Fruit fly (Drosophila melanogaster) whole organism, embryonic: ENCODE measurements around the gene CG5334.

Experiments used
- CG10431 ChIP-seq: fragments of 200-800 bp; sonication (Bioruptor generic); optimal IDR thresholded peaks from 3 replicates; lab custom pipeline; 2018; ENCODE audit warnings: missing biosample characterization, mild to moderate bottlenecking, missing genetic modification characterization
- CG11093 ChIP-seq: fragments of 200-800 bp; sonication (Bioruptor generic); IDR thresholded peaks from 3 replicates; pipeline ENCODE4 v1.3.6; 2022; ENCODE audit warnings: missing biosample characterization, missing genetic modification characterization
- CG12236 ChIP-seq: fragments of 200-800 bp; sonication (Bioruptor generic); optimal IDR thresholded peaks from 2 replicates; lab custom pipeline; 2016; ENCODE audit warnings: missing biosample characterization, missing genetic modification characterization
- CG1233 ChIP-seq: fragments of 200-800 bp; sonication (Bioruptor generic); optimal IDR thresholded peaks from 4 replicates; lab custom pipeline; 2018; ENCODE audit warnings: missing biosample characterization, mild to moderate bottlenecking, missing genetic modification characterization
- CG12942 ChIP-seq: fragments of 200-800 bp; sonication (Bioruptor generic); optimal IDR thresholded peaks from 3 replicates; lab custom pipeline; 2016; ENCODE audit warnings: missing biosample characterization, missing genetic modification characterization
- CG13775 ChIP-seq: fragments of 200-800 bp; sonication (Bioruptor generic); optimal IDR thresholded peaks from 3 replicates; lab custom pipeline; 2017; ENCODE audit warnings: missing biosample characterization, mild to moderate bottlenecking, missing genetic modification characterization
- CG17186 ChIP-seq: fragments of 200-800 bp; sonication (Bioruptor generic); optimal IDR thresholded peaks from 3 replicates; lab custom pipeline; 2017; ENCODE audit warnings: missing biosample characterization, missing genetic modification reagents, missing genetic modification characterization
- CG17359 ChIP-seq: fragments of 200-800 bp; sonication (Bioruptor generic); optimal IDR thresholded peaks from 3 replicates; lab custom pipeline; 2018; ENCODE audit warnings: missing biosample characterization, mild to moderate bottlenecking, missing genetic modification characterization, moderate library complexity
- CG18764 ChIP-seq: fragments of 200-800 bp; sonication (Bioruptor generic); optimal IDR thresholded peaks from 3 replicates; lab custom pipeline; 2016; ENCODE audit warnings: missing biosample characterization, missing genetic modification characterization
- CG30431 ChIP-seq: fragments of 200-800 bp; sonication (Bioruptor generic); optimal IDR thresholded peaks from 2 replicates; lab custom pipeline; 2017; ENCODE audit warnings: missing biosample characterization, missing genetic modification characterization
- CG32532 ChIP-seq: fragments of 200-800 bp; sonication (Bioruptor generic); IDR thresholded peaks from 2 replicates; pipeline ENCODE4 v1.3.6; 2022; ENCODE audit warnings: missing biosample characterization, missing genetic modification characterization
- CG3726 ChIP-seq: fragments of 200-800 bp; sonication (Bioruptor generic); IDR thresholded peaks from 3 replicates; pipeline ENCODE4, ENCODE4 v1.3.6; 2022; ENCODE audit warnings: missing biosample characterization, missing genetic modification characterization
- CG4282 ChIP-seq: fragments of 200-800 bp; sonication (Bioruptor generic); optimal IDR thresholded peaks from 2 replicates; lab custom pipeline; 2016; ENCODE audit warnings: missing biosample characterization, missing genetic modification characterization
- CG4360 ChIP-seq: fragments of 200-800 bp; sonication (Bioruptor generic); IDR thresholded peaks from 2 replicates; pipeline ENCODE4 v1.3.6; 2022; ENCODE audit warnings: missing biosample characterization, missing genetic modification characterization
- CG4424 ChIP-seq: fragments of 200-800 bp; sonication (Bioruptor generic); optimal IDR thresholded peaks from 3 replicates; lab custom pipeline; 2016; ENCODE audit warnings: missing biosample characterization, missing genetic modification characterization
- CG6683 ChIP-seq: fragments of 200-800 bp; sonication (Bioruptor generic); optimal IDR thresholded peaks from 2 replicates; lab custom pipeline; 2017; ENCODE audit warnings: missing biosample characterization, mild to moderate bottlenecking, missing genetic modification characterization, missing genetic modification reagents
- CG7928 ChIP-seq: fragments of 200-800 bp; sonication (Bioruptor generic); optimal IDR thresholded peaks from 2 replicates; lab custom pipeline; 2017; ENCODE audit warnings: missing biosample characterization, mild to moderate bottlenecking, missing genetic modification characterization
- CG9437 ChIP-seq: fragments of 200-800 bp; sonication (Bioruptor generic); optimal IDR thresholded peaks from 2 replicates; lab custom pipeline; 2018; ENCODE audit warnings: missing biosample characterization, mild to moderate bottlenecking, missing genetic modification characterization
- CHES-1-like ChIP-seq: fragments of 200-800 bp; sonication (Bioruptor generic); optimal IDR thresholded peaks from 2 replicates; lab custom pipeline; 2016; ENCODE audit warnings: missing biosample characterization, missing genetic modification characterization
- Chrac-16 ChIP-seq: fragments of 200-800 bp; sonication (Bioruptor generic); optimal IDR thresholded peaks from 3 replicates; lab custom pipeline; 2016; ENCODE audit warnings: missing biosample characterization, missing genetic modification characterization
- Deaf1 ChIP-seq: fragments of 200-800 bp; optimal IDR thresholded peaks from 3 replicates; lab custom pipeline; 2019; ENCODE audit warnings: missing biosample characterization, mild to moderate bottlenecking, missing genetic modification characterization, moderate library complexity
- Eip74EF ChIP-seq, 2 experiments: fragments of 200-800 bp in 1 of 2; fragments of >200 bp in 1 of 2; sonication (Bioruptor generic) in 1 of 2; optimal IDR thresholded peaks; 2 replicates each; lab custom pipeline; 2017 to 2019; ENCODE audit warnings: missing biosample characterization in 2 of 2, missing genetic modification characterization in 2 of 2, mild to moderate bottlenecking in 1 of 2, moderate library complexity in 1 of 2
- Ets65A ChIP-seq: fragments of 200-800 bp; sonication (Bioruptor generic); peaks from one replicate; lab custom pipeline; 2016; ENCODE audit warnings: missing biosample characterization, missing genetic modification characterization
- Ets97D ChIP-seq: fragments of 200-800 bp; sonication (Bioruptor generic); optimal IDR thresholded peaks from 3 replicates; lab custom pipeline; 2016; ENCODE audit warnings: missing biosample characterization, missing genetic modification characterization
- Gsc ChIP-seq: fragments of 200-800 bp; sonication (Bioruptor generic); IDR thresholded peaks from 2 replicates; pipeline ENCODE4 v1.3.6; 2022; ENCODE audit warnings: missing biosample characterization, missing genetic modification characterization
- Hey ChIP-seq: fragments of 200-800 bp; sonication (Bioruptor generic); optimal IDR thresholded peaks from 3 replicates; lab custom pipeline; 2018; ENCODE audit warnings: missing biosample characterization, mild to moderate bottlenecking, missing genetic modification characterization
- Hmx ChIP-seq: fragments of 200-800 bp; sonication (Bioruptor generic); optimal IDR thresholded peaks from 2 replicates; lab custom pipeline; 2016; ENCODE audit warnings: missing biosample characterization, missing genetic modification characterization
- Hsf ChIP-seq: fragments of 200-800 bp; sonication (Bioruptor generic); optimal IDR thresholded peaks from 3 replicates; lab custom pipeline; 2016; ENCODE audit warnings: missing biosample characterization, missing genetic modification characterization
- Med ChIP-seq: fragments of 200-800 bp; sonication (Bioruptor generic); peaks from one replicate; lab custom pipeline; 2016; ENCODE audit warnings: missing biosample characterization, missing genetic modification characterization, mild to moderate bottlenecking, inconsistent platforms, moderate library complexity
- Mes4 ChIP-seq: fragments of 200-800 bp; sonication (Bioruptor generic); optimal IDR thresholded peaks from 2 replicates; lab custom pipeline; 2016; ENCODE audit warnings: missing biosample characterization, missing genetic modification characterization
- Oaz ChIP-seq: fragments of 200-800 bp; sonication (Bioruptor generic); IDR thresholded peaks from 2 replicates; pipeline ENCODE4 v1.3.6; 2022; ENCODE audit warnings: missing biosample characterization, missing genetic modification characterization
- Poxn ChIP-seq: fragments of 200-800 bp; sonication (Bioruptor generic); IDR thresholded peaks from 2 replicates; pipeline ENCODE4 v1.3.6; 2022; ENCODE audit warnings: missing biosample characterization, missing genetic modification characterization
- Ravus ChIP-seq: fragments of 200-800 bp; sonication (Bioruptor generic); IDR thresholded peaks from 2 replicates; pipeline ENCODE4 v1.3.6; 2022; ENCODE audit warnings: missing biosample characterization, missing genetic modification characterization
- Vsx1 ChIP-seq: fragments of 200-800 bp; sonication (Bioruptor generic); optimal IDR thresholded peaks from 2 replicates; lab custom pipeline; 2017; ENCODE audit warnings: missing biosample characterization, mild to moderate bottlenecking, missing genetic modification characterization, missing genetic modification reagents
- ap ChIP-seq: fragments of 200-800 bp; sonication (Bioruptor generic); IDR thresholded peaks from 2 replicates; pipeline ENCODE4 v1.3.6; 2022; ENCODE audit warnings: missing biosample characterization, missing genetic modification characterization
- az2 ChIP-seq: fragments of 200-800 bp; sonication (Bioruptor generic); optimal IDR thresholded peaks from 3 replicates; lab custom pipeline; 2016; ENCODE audit warnings: missing biosample characterization, missing genetic modification characterization
- cas ChIP-seq: fragments of 200-800 bp; sonication (Bioruptor generic); IDR thresholded peaks from 2 replicates; pipeline ENCODE4 v1.3.6; 2022; ENCODE audit warnings: missing biosample characterization, missing genetic modification characterization
- en ChIP-seq: fragments of 200-800 bp; sonication (Bioruptor generic); optimal IDR thresholded peaks from 2 replicates; lab custom pipeline; 2016; ENCODE audit warnings: missing biosample characterization, missing genetic modification characterization
- gro ChIP-seq: fragments of 200-800 bp; sonication (Bioruptor generic); optimal IDR thresholded peaks from 2 replicates; lab custom pipeline; 2016; ENCODE audit warnings: missing biosample characterization, missing genetic modification characterization
- jumu ChIP-seq: fragments of 200-800 bp; sonication (Bioruptor generic); optimal IDR thresholded peaks from 3 replicates; lab custom pipeline; 2016; ENCODE audit warnings: missing biosample characterization, missing genetic modification characterization
- lmd ChIP-seq: fragments of 200-800 bp; sonication (Bioruptor generic); IDR thresholded peaks from 2 replicates; pipeline ENCODE4 v1.3.6; 2022; ENCODE audit warnings: missing biosample characterization, missing genetic modification characterization
- lola ChIP-seq, 3 experiments: fragments of >200 bp in 2 of 3; fragments of 200-800 bp in 1 of 3; sonication (Bioruptor generic) in 1 of 3; optimal IDR thresholded peaks; 2 replicates each; lab custom pipeline; 2017 to 2019; ENCODE audit warnings: missing biosample characterization in 3 of 3, missing genetic modification characterization in 3 of 3, mild to moderate bottlenecking in 1 of 3, moderate library complexity in 1 of 3
- onecut ChIP-seq: fragments of 200-800 bp; sonication (Bioruptor generic); IDR thresholded peaks from 2 replicates; pipeline ENCODE4 v1.3.6; 2022; ENCODE audit warnings: missing biosample characterization, missing genetic modification characterization
- psq ChIP-seq: fragments of 200-800 bp; sonication (Bioruptor generic); optimal IDR thresholded peaks from 2 replicates; lab custom pipeline; 2017; ENCODE audit warnings: missing biosample characterization, missing genetic modification characterization
- ro ChIP-seq: fragments of 200-800 bp; sonication (Bioruptor generic); IDR thresholded peaks from 2 replicates; pipeline ENCODE4 v1.3.6; 2022; ENCODE audit warnings: missing biosample characterization, missing genetic modification characterization
- schlank ChIP-seq: fragments of 200-800 bp; sonication (Bioruptor generic); optimal IDR thresholded peaks from 2 replicates; lab custom pipeline; 2018; ENCODE audit warnings: missing biosample characterization, mild to moderate bottlenecking, missing genetic modification characterization
- tap ChIP-seq: fragments of 200-800 bp; optimal IDR thresholded peaks from 3 replicates; lab custom pipeline; 2019; ENCODE audit warnings: missing biosample characterization, mild to moderate bottlenecking, missing genetic modification characterization, moderate library complexity
- toy ChIP-seq: fragments of 200-800 bp; sonication (Bioruptor generic); IDR thresholded peaks from 2 replicates; pipeline ENCODE4 v1.3.6; 2022; ENCODE audit warnings: missing biosample characterization, missing genetic modification characterization
- usp ChIP-seq: fragments of >200 bp; optimal IDR thresholded peaks from 2 replicates; lab custom pipeline; 2017; ENCODE audit warnings: missing biosample characterization, missing genetic modification characterization
- vnd ChIP-seq: fragments of 200-800 bp; sonication (Bioruptor generic); IDR thresholded peaks from 3 replicates; pipeline ENCODE4 v1.3.6; 2022; ENCODE audit warnings: missing biosample characterization, missing genetic modification characterization; ENCODE audit not compliant: partially characterized antibody
- zf30C ChIP-seq: fragments of 200-800 bp; sonication (Bioruptor generic); optimal IDR thresholded peaks from 3 replicates; lab custom pipeline; 2018; ENCODE audit warnings: missing biosample characterization, mild to moderate bottlenecking, missing genetic modification characterization
- zfh1 ChIP-seq: fragments of 200-800 bp; sonication (Bioruptor generic); IDR thresholded peaks from 3 replicates; pipeline ENCODE4 v1.3.6; 2022; ENCODE audit warnings: missing biosample characterization, missing genetic modification characterization

Gene CG5334

DNA sequence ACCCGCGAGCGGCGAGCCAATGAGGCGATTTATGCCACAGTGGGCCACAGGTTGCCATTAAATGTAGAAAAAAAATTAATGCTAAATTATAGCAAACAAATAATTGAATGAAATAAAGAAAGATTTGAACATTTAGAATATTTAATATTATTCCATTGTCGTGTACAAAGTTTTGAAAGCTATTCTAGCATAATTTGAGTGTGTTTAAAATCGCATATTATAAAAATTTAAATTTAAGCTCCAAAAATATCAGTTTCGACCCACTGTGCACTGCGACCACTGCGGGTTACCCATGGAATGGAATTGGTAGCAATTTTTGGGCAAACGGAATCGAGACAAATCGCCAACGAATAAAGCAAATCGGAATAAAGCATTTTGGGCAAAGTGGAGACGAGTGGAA, 31.3 kb upstream of the CG5334 start (continued):
- peak; percentile 12 for TF ChIP-seq CG1233 (GFP tag; lab: Kevin White, UChicago)
- peak; percentile 11 for TF ChIP-seq Deaf1
- no peak for TF ChIP-seq schlank (tag; lab: Kevin White, UChicago)
- TF ChIP-seq CG3726 (GFP tag; lab: Robert Waterston, UW) = no peak
- peak; percentile 26 for TF ChIP-seq az2 (GFP tag; lab: Kevin White, UChicago)
- peak in 1 of 3 experiments; percentile 63 for TF ChIP-seq lola (GFP tag; optimal IDR thresholded peaks at IDR 0.05; lab: Kevin White, UChicago)
- peak; percentile 41; the same call in 1 of the 2 replicates for TF ChIP-seq CG32532
- peak; percentile 22 for TF ChIP-seq Hsf (GFP tag; lab: Kevin White, UChicago)
- peak; percentile 36 for TF ChIP-seq CG13775
- peak; percentile 66 for TF ChIP-seq lmd
- no peak for TF ChIP-seq Vsx1
- TF ChIP-seq Hmx (GFP tag; lab: Kevin White, UChicago) = no peak
- TF ChIP-seq Med (GFP tag; lab: Kevin White, UChicago) = peak; percentile 70
- no peak for TF ChIP-seq Mes4 (GFP tag; lab: Kevin White, UChicago)
- TF ChIP-seq CG17186 = no peak
- TF ChIP-seq Chrac-16 (GFP tag; lab: Kevin White, UChicago) = peak; percentile 34
- TF ChIP-seq Ets65A (GFP tag; lab: Kevin White, UChicago) = no peak
- TF ChIP-seq CG7928 (GFP tag; lab: Kevin White, UChicago) = no peak
- TF ChIP-seq psq (GFP tag; lab: Kevin White, UChicago) = no peak
- TF ChIP-seq CG10431 (GFP tag; lab: Kevin White, UChicago) = no peak
- TF ChIP-seq CG4282 (GFP tag; lab: Kevin White, UChicago) = no peak
- no peak for TF ChIP-seq zf30C (GFP tag; lab: Kevin White, UChicago)
- TF ChIP-seq ap (GFP tag; lab: Robert Waterston, UW) = 0 out of 2 replicates have a peak, but pooled peaks have one; percentile 26
- TF ChIP-seq vnd = no peak
- TF ChIP-seq en (GFP tag; lab: Kevin White, UChicago) = no peak
- peak; percentile 56 for TF ChIP-seq CG9437 (GFP tag; lab: Kevin White, UChicago)
- peak in 1 of 2 experiments; percentile 42 for TF ChIP-seq Eip74EF (GFP tag; optimal IDR thresholded peaks at IDR 0.05; lab: Kevin White, UChicago)
- TF ChIP-seq zfh1 (GFP tag; lab: Robert Waterston, UW) = peak; percentile 70; the same call in 2 of the 3 replicates
- TF ChIP-seq CG18764 (GFP tag; lab: Kevin White, UChicago) = no peak
- TF ChIP-seq Gsc (GFP tag; lab: Robert Waterston, UW) = no peak
- TF ChIP-seq Ets97D (GFP tag; lab: Kevin White, UChicago) = peak; percentile 10
- no peak for TF ChIP-seq cas (GFP tag; lab: Robert Waterston, UW)
- 0 out of 2 replicates have a peak, but pooled peaks have one; percentile 21 for TF ChIP-seq Oaz (GFP tag; lab: Robert Waterston, UW)
- no peak for TF ChIP-seq Poxn (GFP tag; lab: Robert Waterston, UW)
- TF ChIP-seq usp (GFP tag; lab: Kevin White, UChicago) = no peak
- TF ChIP-seq CG4424 (GFP tag; lab: Kevin White, UChicago) = peak; percentile 41
- TF ChIP-seq Hey (tag; lab: Kevin White, UChicago) = no peak
- no peak for TF ChIP-seq toy (GFP tag; lab: Robert Waterston, UW)
- no peak for TF ChIP-seq CG4360 (GFP tag; lab: Robert Waterston, UW)
- no peak for TF ChIP-seq gro (GFP tag; lab: Kevin White, UChicago)
- peak; percentile 54 for TF ChIP-seq CG17359
- TF ChIP-seq CG30431 (GFP tag; lab: Kevin White, UChicago) = peak; percentile 3
- TF ChIP-seq jumu (GFP tag; lab: Kevin White, UChicago) = no peak
- peak; percentile 45; the same call in 1 of the 2 replicates for TF ChIP-seq onecut
- no peak; the same call in 1 of the 2 replicates for TF ChIP-seq Ravus
- TF ChIP-seq CG6683 = no peak
- TF ChIP-seq CG11093 (GFP tag; lab: Robert Waterston, UW) = no peak
- no peak for TF ChIP-seq CG12236 (GFP tag; lab: Kevin White, UChicago)
- no peak for TF ChIP-seq CHES-1-like
- peak; percentile 15 for TF ChIP-seq tap (tag; lab: Kevin White, UChicago)
- TF ChIP-seq CG12942 (GFP tag; lab: Kevin White, UChicago) = no peak
- 0 out of 2 replicates have a peak, but pooled peaks have one; percentile 26 for TF ChIP-seq ro
